Worm (Caenorhabditis elegans) whole organism, L2 larva: ENCODE measurements around the gene top-2.

ENCODE experiments used
- R02D3.7 ChIP-seq: fragments of 150-350 bp; optimal IDR thresholded peaks from 2 replicates; lab custom pipeline; 2014; ENCODE audit warnings: missing biosample characterization, missing genetic modification characterization
- ZK546.5 ChIP-seq: sonication (generic microtip); optimal IDR thresholded peaks from 2 replicates; lab custom pipeline; 2017; ENCODE audit warnings: missing biosample characterization, missing genetic modification characterization
- ama-1 ChIP-seq: fragments of 150-350 bp; optimal IDR thresholded peaks from 2 replicates; lab custom pipeline; 2018; ENCODE audit warnings: inconsistent platforms
- ceh-82 ChIP-seq: fragments of 150-350 bp; optimal IDR thresholded peaks from 2 replicates; lab custom pipeline; 2014; ENCODE audit warnings: missing biosample characterization, missing genetic modification characterization
- lin-13 ChIP-seq: fragments of 150-350 bp; optimal IDR thresholded peaks from 2 replicates; lab custom pipeline; 2014; ENCODE audit warnings: missing biosample characterization, missing genetic modification reagents, missing genetic modification characterization
- lin-39 ChIP-seq: fragments of 150-350 bp; optimal IDR thresholded peaks from 2 replicates; lab custom pipeline; 2014; ENCODE audit warnings: missing biosample characterization, missing genetic modification reagents, missing genetic modification characterization
- lsy-2 ChIP-seq, 2 experiments: fragments of 150-350 bp in 1 of 2; sonication (generic microtip) in 1 of 2; optimal IDR thresholded peaks; 2 replicates each; lab custom pipeline; 2014 to 2017; ENCODE audit warnings: missing biosample characterization in 2 of 2, missing genetic modification characterization in 2 of 2
- nhr-12 ChIP-seq: fragments of 150-350 bp; optimal IDR thresholded peaks from 2 replicates; lab custom pipeline; 2014; ENCODE audit warnings: missing biosample characterization, missing genetic modification characterization
- unc-62 ChIP-seq: fragments of 150-350 bp; optimal IDR thresholded peaks from 2 replicates; lab custom pipeline; 2014; ENCODE audit warnings: missing biosample characterization, missing genetic modification reagents, missing genetic modification characterization
- zag-1 ChIP-seq: fragments of 150-350 bp; optimal IDR thresholded peaks from 2 replicates; lab custom pipeline; 2014; ENCODE audit warnings: missing biosample characterization, missing genetic modification characterization
- ztf-4 ChIP-seq: fragments of 150-350 bp; optimal IDR thresholded peaks from 2 replicates; lab custom pipeline; 2014; ENCODE audit warnings: missing biosample characterization, missing genetic modification characterization

ce11 chrII:11916555-11916941 is 41.6 kb downstream of the top-2 start:
- TF ChIP-seq lin-13 (GFP tag; lab: Kevin White, UChicago) = no peak
- TF ChIP-seq R02D3.7 (tag; lab: Kevin White, UChicago) = no peak
- no peak for TF ChIP-seq zag-1 (tag; lab: Kevin White, UChicago)
- no peak for TF ChIP-seq lin-39 (tag; lab: Kevin White, UChicago)
- no peak for TF ChIP-seq unc-62 (GFP tag; lab: Kevin White, UChicago)
- no peak for TF ChIP-seq ztf-4 (tag; lab: Kevin White, UChicago)
- no peak for TF ChIP-seq nhr-12 (tag; lab: Kevin White, UChicago)
- no peak for TF ChIP-seq ZK546.5 (tag; lab: Kevin White, UChicago)
- no peak for TF ChIP-seq ama-1 (lab: Kevin White, UChicago)
- TF ChIP-seq lsy-2 (tag; optimal IDR thresholded peaks at IDR 0.05; lab: Kevin White, UChicago) = no peak
- TF ChIP-seq ceh-82 (tag; lab: Kevin White, UChicago) = no peak
